Worm (Caenorhabditis elegans): Measurements from ENCODE around the gene B0495.5.

DNA sequence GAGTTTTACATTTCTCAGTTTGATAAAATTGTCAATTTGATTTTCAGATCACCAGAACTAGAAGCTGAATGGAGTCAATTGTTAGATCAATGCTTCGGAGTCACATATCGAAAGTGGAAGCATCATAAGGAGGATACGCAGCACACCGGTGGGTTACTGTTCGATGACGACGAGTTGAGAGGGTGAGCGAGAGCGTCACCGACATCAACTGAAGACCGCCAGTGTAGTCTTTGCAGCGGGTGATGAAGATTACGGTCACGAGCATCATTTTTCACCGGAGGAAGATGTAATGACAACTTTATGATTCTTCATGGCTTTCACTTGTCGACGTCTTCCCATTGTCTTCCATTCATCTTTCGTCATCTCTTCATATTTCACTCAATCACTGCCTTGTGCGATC is 16.4 kb downstream of the B0495.5 start, which contains the start of gene lin-26:
- TF ChIP-seq him-1 (tag; optimal IDR thresholded peaks at IDR 0.05) (no peak), W03F9.2 (tag; optimal IDR thresholded peaks at IDR 0.05) (no peak)

All from whole organism, L4/young adult.